Fruit fly (Drosophila melanogaster): Measurements from ENCODE around the gene CG8188.

CG8188 gene

dm6 chrX:17657716-17658115, 45.1 kb downstream of the CG8188 start (continued):
- no peak for TF ChIP-seq tll (GFP tag; optimal IDR thresholded peaks at IDR 0.05)
- TF ChIP-seq NFAT (GFP tag; IDR thresholded peaks at IDR 0.05) = no peak
- peak; percentile 1 for TF ChIP-seq sens (GFP tag)
- no peak for TF ChIP-seq ab (GFP tag; optimal IDR thresholded peaks at IDR 0.05)
- peak; percentile 17 to 63 for TF ChIP-seq Trl (optimal IDR thresholded peaks at IDR 0.05)
- TF ChIP-seq Trl (GFP tag; optimal IDR thresholded peaks at IDR 0.05) = no peak
- peak; percentile 27; the same call in 1 of the 2 replicates for TF ChIP-seq onecut (GFP tag; IDR thresholded peaks at IDR 0.05)
- TF ChIP-seq CG10979 (tag; optimal IDR thresholded peaks at IDR 0.05) = no peak
- TF ChIP-seq pnt (GFP tag; optimal IDR thresholded peaks at IDR 0.05) = no peak
- peak; percentile 20 for TF ChIP-seq Atf3 (GFP tag; optimal IDR thresholded peaks at IDR 0.05)
- TF ChIP-seq Adf1 (GFP tag; IDR thresholded peaks at IDR 0.05) = peak; percentile 93
- TF ChIP-seq ase (GFP tag; IDR thresholded peaks at IDR 0.05) = no peak
- peak; percentile 34 for TF ChIP-seq CG34376 (GFP tag; optimal IDR thresholded peaks at IDR 0.05)
- TF ChIP-seq exex (tag; optimal IDR thresholded peaks at IDR 0.05) = peak; percentile 22
- TF ChIP-seq luna (GFP tag; optimal IDR thresholded peaks at IDR 0.05) = no peak
- TF ChIP-seq CoRest (tag; optimal IDR thresholded peaks at IDR 0.05) = no peak
- peak; percentile 44 for TF ChIP-seq sqz (GFP tag; optimal IDR thresholded peaks at IDR 0.05)
- TF ChIP-seq CG10267 (tag; optimal IDR thresholded peaks at IDR 0.05) = no peak
- TF ChIP-seq prd (optimal IDR thresholded peaks at IDR 0.05) = no peak
- TF ChIP-seq prd (GFP tag; IDR thresholded peaks at IDR 0.05) = no peak
- no peak for TF ChIP-seq kay (GFP tag; optimal IDR thresholded peaks at IDR 0.05)
- TF ChIP-seq CG12391 (tag; optimal IDR thresholded peaks at IDR 0.05) = no peak
- peak; percentile 39 for TF ChIP-seq cg (GFP tag; optimal IDR thresholded peaks at IDR 0.05)
- peak in 1 of 2 experiments; percentile 72 for TF ChIP-seq Pdp1 (GFP tag; optimal IDR thresholded peaks at IDR 0.05)
- TF ChIP-seq Dip3 (GFP tag; optimal IDR thresholded peaks at IDR 0.05) = no peak
- TF ChIP-seq CG13287 (GFP tag; IDR thresholded peaks at IDR 0.05; ENCODE audit: partially characterized antibody) = no peak
- no peak for TF ChIP-seq slou (GFP tag; optimal IDR thresholded peaks at IDR 0.05)

- TF ChIP-seq CG12942 (GFP tag; optimal IDR thresholded peaks at IDR 0.05) (no peak), Pdp1 (GFP tag; optimal IDR thresholded peaks at IDR 0.05) (no peak), mld (GFP tag; IDR thresholded peaks at IDR 0.05; ENCODE audit: partially characterized antibody) (no peak), Meics (GFP tag; optimal IDR thresholded peaks at IDR 0.05) (peak; percentile 28), Nf-YC (tag; optimal IDR thresholded peaks at IDR 0.05) (peak; percentile 22), mirr (GFP tag; optimal IDR thresholded peaks at IDR 0.05) (no peak), CG18262 (tag; optimal IDR thresholded peaks at IDR 0.05) (peak; percentile 37), prd (optimal IDR thresholded peaks at IDR 0.05) (no peak), prd (GFP tag; IDR thresholded peaks at IDR 0.05) (0 out of 3 replicates have a peak, but pooled peaks have one; percentile 30), BEAF-32 (GFP tag; optimal IDR thresholded peaks at IDR 0.05) (peak; percentile 2), CG2129 (GFP tag; IDR thresholded peaks at IDR 0.05; ENCODE audit: partially characterized antibody) (no peak), en (GFP tag; optimal IDR thresholded peaks at IDR 0.05) (no peak), row (GFP tag; IDR thresholded peaks at IDR 0.05) (peak; percentile 71; the same call in 2 of the 3 replicates), ems (GFP tag; optimal IDR thresholded peaks at IDR 0.05) (no peak), CG1647 (GFP tag; optimal IDR thresholded peaks at IDR 0.05) (no peak), CG31441 (GFP tag; IDR thresholded peaks at IDR 0.05) (peak; percentile 29; the same call in 1 of the 2 replicates), CG5245 (GFP tag; optimal IDR thresholded peaks at IDR 0.05) (no peak), CG8388 (GFP tag; optimal IDR thresholded peaks at IDR 0.05) (no peak), CG9797 (GFP tag; optimal IDR thresholded peaks at IDR 0.05) (peak; percentile 43), CTCF (GFP tag; optimal IDR thresholded peaks at IDR 0.05) (peak; percentile 0), abd-A (tag; optimal IDR thresholded peaks at IDR 0.05) (no peak), gem (tag; optimal IDR thresholded peaks at IDR 0.05) (no peak), Sry-δ (GFP tag; optimal IDR thresholded peaks at IDR 0.05) (no peak), CoRest (tag; optimal IDR thresholded peaks at IDR 0.05) (peak; percentile 31), CG14710 (tag; optimal IDR thresholded peaks at IDR 0.05) (peak; percentile 28), CG6272 (GFP tag; IDR thresholded peaks at IDR 0.05) (no peak), luna (GFP tag; optimal IDR thresholded peaks at IDR 0.05) (no peak), CG11696 (GFP tag; IDR thresholded peaks at IDR 0.05) (no peak), pho (GFP tag; optimal IDR thresholded peaks at IDR 0.05) (no peak)
These were observed 45.7 kb downstream of the CG8188 start, which contains the start of gene beta-Spec for dm6 chrX:17657050-17657696. Gene beta-Spec, plus strand, starts transcription at chrX:17657372.
